Worm (Caenorhabditis elegans): Measurements from ENCODE around the gene F18E3.11.

- TF ChIP-seq hmbx-1 (tag; optimal IDR thresholded peaks at IDR 0.05): no peak
- no peak for TF ChIP-seq pes-1 (GFP tag; IDR thresholded peaks at IDR 0.05)
- TF ChIP-seq ama-1 (optimal IDR thresholded peaks at IDR 0.05): no peak
- TF ChIP-seq flt-1 (GFP tag; IDR thresholded peaks at IDR 0.05): no peak
- no peak for TF ChIP-seq hmg-4 (GFP tag; optimal IDR thresholded peaks at IDR 0.05)
- TF ChIP-seq hnd-1 (tag; optimal IDR thresholded peaks at IDR 0.05): no peak
- TF ChIP-seq ceh-36 (tag; optimal IDR thresholded peaks at IDR 0.05): no peak
- TF ChIP-seq ceh-13 (GFP tag; optimal IDR thresholded peaks at IDR 0.05): no peak
- no peak for TF ChIP-seq tbx-37 (GFP tag; conservative IDR thresholded peaks at IDR 0.05)
- no peak for TF ChIP-seq sea-1 (GFP tag; conservative IDR thresholded peaks at IDR 0.05)
- no peak for TF ChIP-seq F13C5.2 (tag; optimal IDR thresholded peaks at IDR 0.05)
- no peak for TF ChIP-seq ets-7 (tag; optimal IDR thresholded peaks at IDR 0.05)
- no peak for TF ChIP-seq scrt-1 (GFP tag; IDR thresholded peaks at IDR 0.05)
- no peak for TF ChIP-seq aly-1 (tag; optimal IDR thresholded peaks at IDR 0.05)
Measured at ce11 chrV:7416569-7416968, 3.3 kb downstream of the F18E3.11 start.
